Worm (Caenorhabditis elegans): ENCODE data around the gene F59B1.6.

The F59B1.6 gene

DNA sequence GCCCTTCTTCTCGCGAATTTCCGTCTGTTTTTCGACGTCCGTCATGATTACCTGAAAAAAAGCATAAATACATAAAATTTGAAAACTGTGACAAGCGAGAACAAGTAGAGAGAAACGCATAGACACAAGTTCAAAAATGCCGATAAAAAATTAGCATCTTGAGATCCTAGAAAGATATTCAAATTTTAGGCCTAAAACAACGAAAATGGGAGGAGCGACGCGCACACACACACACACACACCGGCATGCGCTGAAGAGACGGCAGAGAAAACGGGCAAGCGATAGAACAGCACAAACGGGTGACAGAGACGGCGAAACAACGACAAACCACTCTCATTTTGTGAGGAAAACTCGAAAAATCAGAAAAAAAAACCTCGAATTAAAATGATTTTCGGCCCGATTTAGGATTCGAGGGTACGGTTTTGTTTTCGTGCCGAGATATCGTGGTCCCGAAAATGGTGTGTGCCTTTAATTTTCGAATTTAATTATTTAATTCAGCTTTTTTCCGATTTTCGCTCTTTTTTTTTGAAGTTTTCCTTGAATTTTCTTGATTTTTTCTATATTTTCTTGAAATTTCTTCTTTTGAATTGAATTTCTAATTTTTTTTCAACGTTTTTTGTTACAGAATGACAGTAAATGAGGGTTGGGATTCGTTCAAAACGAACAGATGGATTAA lies 45.3 kb downstream of the F59B1.6 start, which contains the start of the genes rpl-11.1 and T22F3.2 (continued):
- no peak for TF ChIP-seq ceh-32 (tag; optimal IDR thresholded peaks at IDR 0.05; ENCODE audit: poor library complexity)

DNA sequence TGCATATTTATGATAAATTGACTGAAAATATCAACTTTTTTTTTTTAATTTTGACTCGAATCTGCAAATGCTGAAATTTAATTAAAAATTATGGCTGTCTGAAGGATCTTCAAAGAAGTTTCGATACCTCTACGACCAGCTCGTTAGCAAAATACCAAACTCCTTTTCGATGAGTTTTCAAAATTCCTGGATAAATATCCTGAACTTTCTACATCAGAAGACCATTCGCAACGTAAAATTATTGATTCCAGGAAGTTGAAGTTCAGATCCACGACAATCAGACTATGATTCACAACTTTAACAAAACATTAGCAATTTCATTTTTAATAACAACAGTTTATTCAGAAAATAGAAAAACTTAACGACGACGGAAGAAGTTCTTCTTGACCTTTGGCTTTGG lies 46.5 kb downstream of the F59B1.6 start:
- TF ChIP-seq lin-29 (GFP tag; IDR thresholded peaks at IDR 0.05) (no peak), nhr-41 (GFP tag; IDR thresholded peaks at IDR 0.05) (no peak), zfp-2 (tag; optimal IDR thresholded peaks at IDR 0.05) (no peak), pqm-1 (tag; optimal IDR thresholded peaks at IDR 0.05) (no peak), lin-39 (tag; optimal IDR thresholded peaks at IDR 0.05) (no peak), nhr-76 (tag; optimal IDR thresholded peaks at IDR 0.05) (no peak), mxl-2 (GFP tag; conservative IDR thresholded peaks at IDR 0.05) (no peak), zip-2 (tag; optimal IDR thresholded peaks at IDR 0.05) (no peak), ceh-82 (tag; optimal IDR thresholded peaks at IDR 0.05) (no peak), nhr-77 (tag; optimal IDR thresholded peaks at IDR 0.05) (no peak), dmd-8 (GFP tag; IDR thresholded peaks at IDR 0.05) (peak; percentile 40; the same call in 1 of the 2 replicates), mxl-3 (GFP tag; optimal IDR thresholded peaks at IDR 0.05) (no peak), daf-19 (GFP tag; conservative IDR thresholded peaks at IDR 0.05) (no peak), ctbp-1 (GFP tag; IDR thresholded peaks at IDR 0.05) (peak; percentile 13; the same call in 1 of the 2 replicates), nhr-237 (tag; optimal IDR thresholded peaks at IDR 0.05) (no peak), zag-1 (tag; optimal IDR thresholded peaks at IDR 0.05) (no peak), lin-1 (GFP tag; IDR thresholded peaks at IDR 0.05) (no peak), zip-11 (GFP tag; IDR thresholded peaks at IDR 0.05) (no peak), lin-15B (tag; optimal IDR thresholded peaks at IDR 0.05) (no peak), madf-5 (GFP tag; IDR thresholded peaks at IDR 0.05) (no peak), nhr-48 (tag; optimal IDR thresholded peaks at IDR 0.05) (no peak), F37D6.2 (tag; optimal IDR thresholded peaks at IDR 0.05) (no peak), Y105C5A.15 (GFP tag; IDR thresholded peaks at IDR 0.05) (no peak), lim-7 (GFP tag; IDR thresholded peaks at IDR 0.05) (no peak), rbr-2 (tag; optimal IDR thresholded peaks at IDR 0.05) (no peak), vab-7 (GFP tag; IDR thresholded peaks at IDR 0.05) (0 out of 2 replicates have a peak, but pooled peaks have one; percentile 14), dmd-6 (GFP tag; IDR thresholded peaks at IDR 0.05) (no peak), hif-1 (tag; optimal IDR thresholded peaks at IDR 0.05) (no peak), hlh-30 (tag; optimal IDR thresholded peaks at IDR 0.05; ENCODE audit: insufficient read depth) (no peak), ama-1 (optimal IDR thresholded peaks at IDR 0.05) (peak; percentile 87), F26F4.8 (GFP tag; conservative IDR thresholded peaks at IDR 0.05) (no peak), nhr-25 (tag; optimal IDR thresholded peaks at IDR 0.05; ENCODE audit: borderline replicate concordance, insufficient read depth) (no peak), hlh-11 (tag; optimal IDR thresholded peaks at IDR 0.05) (no peak), R02D3.7 (tag; optimal IDR thresholded peaks at IDR 0.05) (no peak), nhr-102 (tag; optimal IDR thresholded peaks at IDR 0.05) (peak; percentile 22), tag-97 (GFP tag; IDR thresholded peaks at IDR 0.05) (no peak), pha-4 (GFP tag; IDR thresholded peaks at IDR 0.05) (no peak; the same call in 1 of the 2 replicates), pha-4 (tag; optimal IDR thresholded peaks at IDR 0.05) (no peak), fkh-10 (GFP tag; optimal IDR thresholded peaks at IDR 0.05) (no peak), Y48G9A.11 (GFP tag; IDR thresholded peaks at IDR 0.05) (peak; percentile 78), madf-9 (GFP tag; conservative IDR thresholded peaks at IDR 0.05) (no peak), attf-4 (tag; optimal IDR thresholded peaks at IDR 0.05) (no peak), Y5F2A.4 (GFP tag; optimal IDR thresholded peaks at IDR 0.05) (no peak), spr-1 (tag; optimal IDR thresholded peaks at IDR 0.05) (no peak), lin-13 (GFP tag; optimal IDR thresholded peaks at IDR 0.05) (no peak), skn-1 (tag; optimal IDR thresholded peaks at IDR 0.05) (no peak), daf-8 (GFP tag; IDR thresholded peaks at IDR 0.05) (no peak), mdl-1 (tag; optimal IDR thresholded peaks at IDR 0.05) (no peak)

Measured in whole organism, L4 larva.